Worm (Caenorhabditis elegans): ENCODE measurements around the gene Y39A3A.2.

- TF ChIP-seq ceh-48 (tag; optimal IDR thresholded peaks at IDR 0.05) (no peak), nhr-11 (tag; optimal IDR thresholded peaks at IDR 0.05) (no peak), pax-1 (tag; optimal IDR thresholded peaks at IDR 0.05) (no peak), ama-1 (optimal IDR thresholded peaks at IDR 0.05) (no peak), nfya-1 (tag; optimal IDR thresholded peaks at IDR 0.05) (no peak), unc-86 (tag; optimal IDR thresholded peaks at IDR 0.05) (no peak), hlh-6 (tag; optimal IDR thresholded peaks at IDR 0.05) (no peak), pha-4 (tag; optimal IDR thresholded peaks at IDR 0.05) (no peak), elt-4 (tag; optimal IDR thresholded peaks at IDR 0.05) (no peak)
Observed at ce11 chrIII:2101310-2101709, 43.8 kb upstream of the Y39A3A.2 start.

Measured in whole organism, late embryonic.